Worm (Caenorhabditis elegans): ENCODE data around the gene C27D6.15.
A peak's percentile ranks its signal among the peaks of the same experiment; 100 is the strongest.

C27D6.15 gene

ce11 chrII:5205286-5205685 is 33.6 kb downstream of the C27D6.15 start:
- TF ChIP-seq skn-1 (tag; optimal IDR thresholded peaks at IDR 0.05) (no peak), ceh-82 (tag; optimal IDR thresholded peaks at IDR 0.05) (no peak), ztf-1 (GFP tag; conservative IDR thresholded peaks at IDR 0.05) (no peak), fos-1 (tag; optimal IDR thresholded peaks at IDR 0.05) (no peak), lin-13 (GFP tag; optimal IDR thresholded peaks at IDR 0.05) (no peak), mbf-1 (tag; optimal IDR thresholded peaks at IDR 0.05) (no peak), sma-9 (GFP tag; optimal IDR thresholded peaks at IDR 0.05) (no peak), sma-9 (tag; optimal IDR thresholded peaks at IDR 0.05) (no peak), nhr-25 (tag; optimal IDR thresholded peaks at IDR 0.05) (no peak), alr-1 (tag; optimal IDR thresholded peaks at IDR 0.05) (no peak), blmp-1 (tag; optimal IDR thresholded peaks at IDR 0.05; ENCODE audit: insufficient read depth) (no peak)

- TF ChIP-seq nhr-25 (tag; optimal IDR thresholded peaks at IDR 0.05) (no peak), sma-3 (GFP tag; optimal IDR thresholded peaks at IDR 0.05) (peak; percentile 32)
Observed at ce11 chrII:5209122-5209521, 37.4 kb downstream of the C27D6.15 start.

ce11 chrII:5210830-5211229 is 39.1 kb downstream of the C27D6.15 start, which contains the start of gene C34F11.8:
Gene C34F11.8, minus strand, starts transcription at chrII:5210964.
- no peak for TF ChIP-seq elt-3 (tag; optimal IDR thresholded peaks at IDR 0.05)
- peak; percentile 1 for TF ChIP-seq sma-3 (GFP tag; optimal IDR thresholded peaks at IDR 0.05)
- no peak for TF ChIP-seq lin-11 (tag; optimal IDR thresholded peaks at IDR 0.05)
- no peak for TF ChIP-seq mab-5 (tag; optimal IDR thresholded peaks at IDR 0.05)
- TF ChIP-seq nhr-129 (tag; optimal IDR thresholded peaks at IDR 0.05), result no peak
- TF ChIP-seq nhr-25 (tag; optimal IDR thresholded peaks at IDR 0.05), result peak; percentile 43
- no peak for TF ChIP-seq lin-13 (GFP tag; optimal IDR thresholded peaks at IDR 0.05)
- no peak for TF ChIP-seq lsy-2 (tag; optimal IDR thresholded peaks at IDR 0.05)

- TF ChIP-seq elt-3 (tag; optimal IDR thresholded peaks at IDR 0.05), result no peak
- TF ChIP-seq C34F6.9 (tag; optimal IDR thresholded peaks at IDR 0.05), result no peak
Observed at ce11 chrII:5211970-5212369, 40.3 kb downstream of the C27D6.15 start, which contains the start of gene C34F11.2. Gene C34F11.2, plus strand, starts transcription at chrII:5212270.

ce11 chrII:5212675-5213074 is 41.0 kb downstream of the C27D6.15 start, which contains the start of gene C34F11.1:
Gene C34F11.1, plus strand, starts transcription at chrII:5212975.
- no peak for TF ChIP-seq R02D3.7 (tag; optimal IDR thresholded peaks at IDR 0.05)
- no peak for TF ChIP-seq unc-39 (tag; optimal IDR thresholded peaks at IDR 0.05)
- no peak for TF ChIP-seq snpc-4 (tag; optimal IDR thresholded peaks at IDR 0.05)
- no peak for TF ChIP-seq nhr-23 (tag; optimal IDR thresholded peaks at IDR 0.05)
- TF ChIP-seq F13H6.1 (tag; optimal IDR thresholded peaks at IDR 0.05), result no peak
- TF ChIP-seq crh-2 (tag; optimal IDR thresholded peaks at IDR 0.05), result no peak
- no peak for TF ChIP-seq ama-1 (optimal IDR thresholded peaks at IDR 0.05)
- TF ChIP-seq nhr-11 (tag; optimal IDR thresholded peaks at IDR 0.05), result no peak
- no peak for TF ChIP-seq nhr-129 (tag; optimal IDR thresholded peaks at IDR 0.05)
- TF ChIP-seq ztf-4 (tag; optimal IDR thresholded peaks at IDR 0.05), result no peak
- no peak for TF ChIP-seq mab-5 (tag; optimal IDR thresholded peaks at IDR 0.05)

- peak; percentile 20 for TF ChIP-seq mab-5 (tag; optimal IDR thresholded peaks at IDR 0.05)
- no peak for TF ChIP-seq skn-1 (tag; optimal IDR thresholded peaks at IDR 0.05)
- TF ChIP-seq unc-55 (GFP tag; optimal IDR thresholded peaks at IDR 0.05), result peak; percentile 30
Observed at ce11 chrII:5218349-5218748, 46.6 kb downstream of the C27D6.15 start.

- TF ChIP-seq elt-3 (tag; optimal IDR thresholded peaks at IDR 0.05), result no peak
- peak; percentile 38 for TF ChIP-seq sma-9 (GFP tag; optimal IDR thresholded peaks at IDR 0.05)
- no peak for TF ChIP-seq sma-9 (tag; optimal IDR thresholded peaks at IDR 0.05)
- TF ChIP-seq mab-5 (tag; optimal IDR thresholded peaks at IDR 0.05), result peak; percentile 47
- no peak for TF ChIP-seq ZK546.5 (tag; optimal IDR thresholded peaks at IDR 0.05)
- no peak for TF ChIP-seq skn-1 (tag; optimal IDR thresholded peaks at IDR 0.05)
- TF ChIP-seq alr-1 (tag; optimal IDR thresholded peaks at IDR 0.05), result no peak
Observed at ce11 chrII:5220648-5221047, 48.9 kb downstream of the C27D6.15 start.
